Worm (Caenorhabditis elegans): ENCODE results near the gene rcq-5.

The rcq-5 gene

DNA sequence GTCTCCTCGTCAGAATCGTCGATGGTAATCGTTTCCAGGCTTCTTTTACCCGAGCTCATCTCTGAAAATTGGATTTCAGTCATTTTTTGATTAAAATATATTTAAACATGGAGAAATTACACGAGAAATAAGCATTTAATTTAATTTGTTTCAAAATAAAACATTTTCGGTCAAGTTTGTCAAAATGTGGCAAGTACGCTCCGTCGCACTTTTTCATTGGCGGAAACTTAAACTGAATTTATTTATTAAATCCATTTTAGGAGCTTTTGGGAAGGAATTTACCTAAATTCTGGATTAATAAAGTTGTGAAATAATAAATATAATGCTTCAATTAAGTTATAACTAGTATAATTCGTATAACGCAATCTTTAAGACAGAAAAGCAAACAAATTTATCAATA, at the start of gene rcq-5:
Gene rcq-5 (minus strand): TSS at position 83 of the 400 bp plus-strand sequence.
- TF ChIP-seq dpl-1 (GFP tag; optimal IDR thresholded peaks at IDR 0.05) (peak; percentile 34), efl-1 (GFP tag; optimal IDR thresholded peaks at IDR 0.05) (peak; percentile 64), lin-54 (GFP tag; optimal IDR thresholded peaks at IDR 0.05) (peak; percentile 57), mcd-1 (GFP tag; IDR thresholded peaks at IDR 0.05) (peak; percentile 78), lin-35 (GFP tag; optimal IDR thresholded peaks at IDR 0.05) (peak in 1 of 3 experiments; percentile 58), ceh-100 (GFP tag; IDR thresholded peaks at IDR 0.05) (no peak), mes-4 (tag; optimal IDR thresholded peaks at IDR 0.05) (no peak)

DNA sequence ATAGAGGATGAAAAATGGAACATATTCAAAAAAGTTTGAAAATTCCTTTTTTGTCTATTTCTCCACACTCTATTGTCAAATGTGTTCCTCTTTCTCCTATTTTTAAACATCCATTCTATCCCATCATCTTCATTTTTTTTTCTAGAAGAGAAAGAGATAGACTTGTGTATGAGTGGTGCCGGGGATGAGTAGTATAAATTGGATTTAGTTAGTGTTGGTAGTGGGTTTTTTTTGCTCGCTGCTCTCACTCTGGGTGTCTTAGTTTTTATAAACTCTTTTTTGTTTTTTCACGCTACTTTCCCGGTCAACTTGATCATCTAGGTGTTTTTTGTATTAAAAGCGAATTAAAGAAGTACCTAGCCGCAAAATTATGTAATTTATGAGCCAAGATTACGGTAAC, 49.5 kb upstream of the rcq-5 start:
- TF ChIP-seq let-526 (GFP tag; IDR thresholded peaks at IDR 0.05) (no peak), ztf-22 (GFP tag; optimal IDR thresholded peaks at IDR 0.05) (no peak), ceh-100 (GFP tag; IDR thresholded peaks at IDR 0.05) (no peak), atf-7 (tag; optimal IDR thresholded peaks at IDR 0.05) (no peak), hmg-1.2 (GFP tag; IDR thresholded peaks at IDR 0.05) (no peak), zfh-2 (GFP tag; conservative IDR thresholded peaks at IDR 0.05) (no peak), dpl-1 (GFP tag; optimal IDR thresholded peaks at IDR 0.05) (no peak), him-1 (tag; optimal IDR thresholded peaks at IDR 0.05) (no peak), nhr-179 (tag; optimal IDR thresholded peaks at IDR 0.05) (no peak), mcd-1 (GFP tag; IDR thresholded peaks at IDR 0.05) (no peak), ceh-91 (GFP tag; IDR thresholded peaks at IDR 0.05) (no peak), tbp1 (GFP tag; optimal IDR thresholded peaks at IDR 0.05) (no peak), aptf-2 (GFP tag; conservative IDR thresholded peaks at IDR 0.05) (no peak), let-607 (tag; optimal IDR thresholded peaks at IDR 0.05) (no peak), lin-35 (GFP tag; optimal IDR thresholded peaks at IDR 0.05) (no peak), lsl-1 (GFP tag; optimal IDR thresholded peaks at IDR 0.05) (no peak), ceh-40 (GFP tag; IDR thresholded peaks at IDR 0.05) (no peak), ets-4 (GFP tag; optimal IDR thresholded peaks at IDR 0.05) (no peak), nhr-90 (tag; optimal IDR thresholded peaks at IDR 0.05) (no peak), madf-6 (GFP tag; IDR thresholded peaks at IDR 0.05) (no peak)

ce11 chrIII:4106611-4107010, 48.8 kb upstream of the rcq-5 start:
- TF ChIP-seq zfh-2 (GFP tag; conservative IDR thresholded peaks at IDR 0.05) (no peak), ztf-22 (GFP tag; optimal IDR thresholded peaks at IDR 0.05) (no peak), mel-28 (tag; optimal IDR thresholded peaks at IDR 0.05; ENCODE audit: borderline replicate concordance) (no peak), aptf-2 (GFP tag; conservative IDR thresholded peaks at IDR 0.05) (no peak), B0261.1 (tag; optimal IDR thresholded peaks at IDR 0.05) (no peak), repo-1 (tag; optimal IDR thresholded peaks at IDR 0.05) (no peak), F23B12.7 (tag; optimal IDR thresholded peaks at IDR 0.05; ENCODE audit: insufficient read depth) (no peak), akir-1 (GFP tag; optimal IDR thresholded peaks at IDR 0.05) (no peak), ama-1 (optimal IDR thresholded peaks at IDR 0.05) (no peak), ama-1 (GFP tag; optimal IDR thresholded peaks at IDR 0.05) (no peak), chd-7 (tag; optimal IDR thresholded peaks at IDR 0.05) (no peak), efl-1 (GFP tag; optimal IDR thresholded peaks at IDR 0.05) (no peak), Y79H2A.3 (GFP tag; conservative IDR thresholded peaks at IDR 0.05) (no peak), C06A6.2 (GFP tag; conservative IDR thresholded peaks at IDR 0.05) (no peak), sptf-2 (GFP tag; optimal IDR thresholded peaks at IDR 0.05) (no peak)

DNA sequence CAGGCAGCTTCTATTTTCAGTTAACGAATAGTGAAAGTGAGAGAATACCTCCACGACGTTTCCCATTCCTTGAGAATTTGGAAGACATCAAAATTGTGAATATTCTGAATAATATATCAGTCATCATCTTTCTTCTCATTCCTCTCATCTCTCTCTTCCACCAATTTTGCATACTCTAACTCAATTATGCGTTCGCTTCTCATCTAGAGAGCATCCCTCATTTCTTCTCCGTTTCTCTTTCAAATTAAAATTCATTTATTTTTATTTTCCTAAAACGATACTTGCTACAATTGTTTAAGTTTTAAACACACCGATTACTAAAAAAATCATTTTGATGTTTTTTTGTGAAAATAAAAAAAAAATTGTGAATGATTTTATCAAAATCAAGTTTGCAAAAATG, 45.4 kb upstream of the rcq-5 start:
- TF ChIP-seq lsy-27 (tag; optimal IDR thresholded peaks at IDR 0.05; ENCODE audit: borderline replicate concordance, insufficient read depth), result no peak
- no peak for TF ChIP-seq nhr-80 (tag; optimal IDR thresholded peaks at IDR 0.05)
- TF ChIP-seq F55B11.4 (tag; optimal IDR thresholded peaks at IDR 0.05; ENCODE audit: borderline replicate concordance, insufficient read depth), result no peak
- TF ChIP-seq ZK185.1 (tag; optimal IDR thresholded peaks at IDR 0.05; ENCODE audit: poor library complexity, severe bottlenecking), result no peak
- no peak for TF ChIP-seq madf-10 (tag; optimal IDR thresholded peaks at IDR 0.05)
- TF ChIP-seq aptf-2 (GFP tag; conservative IDR thresholded peaks at IDR 0.05), result no peak
- TF ChIP-seq madf-8 (GFP tag; conservative IDR thresholded peaks at IDR 0.05), result no peak
- TF ChIP-seq Y56A3A.18 (GFP tag; IDR thresholded peaks at IDR 0.05), result no peak
- TF ChIP-seq lag-1 (GFP tag; IDR thresholded peaks at IDR 0.05), result no peak
- no peak for TF ChIP-seq aptf-3 (GFP tag; IDR thresholded peaks at IDR 0.05)
- TF ChIP-seq K11D2.4 (GFP tag; IDR thresholded peaks at IDR 0.05), result no peak
- TF ChIP-seq T07F8.4 (tag; optimal IDR thresholded peaks at IDR 0.05), result no peak
- no peak for TF ChIP-seq repo-1 (tag; optimal IDR thresholded peaks at IDR 0.05)
- TF ChIP-seq ztf-28 (GFP tag; IDR thresholded peaks at IDR 0.05), result no peak
